Fruit fly (Drosophila melanogaster) whole organism, larva: ENCODE measurements around the gene PPYR1.

Experiments used
- noc ChIP-seq: fragments of 200-800 bp; sonication (Bioruptor generic); optimal IDR thresholded peaks from 3 replicates; lab custom pipeline; 2019; ENCODE audit warnings: missing biosample characterization, mild to moderate bottlenecking, missing genetic modification characterization, moderate library complexity

Gene PPYR1

dm6 chrX:15244813-15245212, at the start of gene PPYR1:
TSS of gene PPYR1 (minus strand) at chrX:15244913.
- TF ChIP-seq noc, result no peak

dm6 chrX:15292794-15293193, 48.1 kb upstream of the PPYR1 start, which contains the start of gene CG5877:
TSS of gene CG5877 (plus strand) at chrX:15293031.
- no peak for TF ChIP-seq noc

dm6 chrX:15272305-15272704, 27.6 kb upstream of the PPYR1 start, which contains the start of gene CG9106:
TSS of gene CG9106 (minus strand) at chrX:15272405.
- no peak for TF ChIP-seq noc

dm6 chrX:15259295-15259694, 14.6 kb upstream of the PPYR1 start:
- TF ChIP-seq noc, result no peak

- TF ChIP-seq noc, result no peak
Observed at dm6 chrX:15235252-15235651, 9.5 kb downstream of the PPYR1 start.

- no peak for TF ChIP-seq noc
Observed at dm6 chrX:15229775-15230174, 14.9 kb downstream of the PPYR1 start, which contains the start of gene CG9101. TSS of gene CG9101 (minus strand) at chrX:15229875.

dm6 chrX:15223482-15223881, 21.2 kb downstream of the PPYR1 start, which contains the start of gene CG43076:
TSS of gene CG43076 (minus strand) at chrX:15223582.
- TF ChIP-seq noc, result no peak

- TF ChIP-seq noc, result no peak
Observed at dm6 chrX:15221076-15221475, 23.6 kb downstream of the PPYR1 start, which contains the start of gene CG43075. TSS of gene CG43075 (minus strand) at chrX:15221176.

- no peak for TF ChIP-seq noc
Observed at dm6 chrX:15216048-15216447, 28.7 kb downstream of the PPYR1 start.

- no peak for TF ChIP-seq noc
Observed at dm6 chrX:15210086-15210485, 34.6 kb downstream of the PPYR1 start, which contains the start of gene CG5662. TSS of gene CG5662 (plus strand) at chrX:15210386.

dm6 chrX:15206536-15206935, 38.2 kb downstream of the PPYR1 start, which contains the start of gene CG32588:
TSS of gene CG32588 (minus strand) at chrX:15206636.
- no peak for TF ChIP-seq noc

dm6 chrX:15203634-15204033, 41.1 kb downstream of the PPYR1 start:
- TF ChIP-seq noc, result no peak

- TF ChIP-seq noc, result no peak
Observed at dm6 chrX:15199845-15200432, 44.8 kb downstream of the PPYR1 start.
